Worm (Caenorhabditis elegans) whole organism, L3 larva: Measurements from ENCODE around the gene R04A9.9.

Experiments
- ZK546.5 ChIP-seq: sonication (generic microtip); optimal IDR thresholded peaks from 2 replicates; lab custom pipeline; 2017; ENCODE audit warnings: missing biosample characterization, missing genetic modification characterization
- ama-1 ChIP-seq: fragments of 150-350 bp; optimal IDR thresholded peaks from 2 replicates; lab custom pipeline; 2018
- ceh-16 ChIP-seq: sonication (generic microtip); optimal IDR thresholded peaks from 2 replicates; lab custom pipeline; 2017; ENCODE audit warnings: missing biosample characterization, missing genetic modification characterization
- ceh-28 ChIP-seq: fragments of 150-350 bp; optimal IDR thresholded peaks from 2 replicates; lab custom pipeline; 2014; ENCODE audit warnings: missing biosample characterization, missing genetic modification reagents, missing genetic modification characterization
- ceh-9 ChIP-seq: sonication (generic microtip); optimal IDR thresholded peaks from 2 replicates; lab custom pipeline; 2018; ENCODE audit warnings: missing biosample characterization, missing genetic modification characterization
- daf-12 ChIP-seq: fragments of 150-350 bp; optimal IDR thresholded peaks from 2 replicates; lab custom pipeline; 2014; ENCODE audit warnings: missing biosample characterization, missing genetic modification reagents, missing genetic modification characterization
- egl-27 ChIP-seq: sonication (generic microtip); optimal IDR thresholded peaks from 4 replicates; lab custom pipeline; 2017; ENCODE audit warnings: missing biosample characterization, missing genetic modification reagents, missing genetic modification characterization
- elt-1 ChIP-seq: fragments of 150-350 bp; optimal IDR thresholded peaks from 2 replicates; lab custom pipeline; 2014; ENCODE audit warnings: missing biosample characterization, missing genetic modification characterization
- elt-3 ChIP-seq, 3 experiments: fragments of 150-350 bp in 1 of 3; sonication (generic microtip) in 2 of 3; optimal IDR thresholded peaks; 2 replicates in 2 of 3; 4 replicates in 1 of 3; lab custom pipeline; 2014 to 2017; ENCODE audit warnings: missing biosample characterization in 3 of 3, missing genetic modification characterization in 3 of 3
- eor-1 ChIP-seq, 2 experiments: fragments of 150-350 bp; optimal IDR thresholded peaks; 2 replicates each; lab custom pipeline; 2014 to 2018; ENCODE audit warnings: missing biosample characterization in 2 of 2, missing genetic modification characterization in 2 of 2
- fkh-10 ChIP-seq: sonication (generic microtip); optimal IDR thresholded peaks from 2 replicates; lab custom pipeline; 2017; ENCODE audit warnings: missing biosample characterization, missing genetic modification reagents, missing genetic modification characterization
- fos-1 ChIP-seq: fragments of 150-350 bp; optimal IDR thresholded peaks from 2 replicates; lab custom pipeline; 2014; ENCODE audit warnings: missing biosample characterization, missing genetic modification characterization
- hmg-11 ChIP-seq: sonication (generic microtip); optimal IDR thresholded peaks from 2 replicates; lab custom pipeline; 2016; ENCODE audit warnings: missing genetic modification characterization, missing compliant biosample characterization
- lin-15B ChIP-seq: fragments of 150-350 bp; optimal IDR thresholded peaks from 2 replicates; lab custom pipeline; 2014; ENCODE audit warnings: missing biosample characterization, missing genetic modification characterization
- lsy-12 ChIP-seq: sonication (generic microtip); optimal IDR thresholded peaks from 2 replicates; lab custom pipeline; 2016; ENCODE audit warnings: mild to moderate bottlenecking, missing genetic modification characterization, missing compliant biosample characterization
- mdl-1 ChIP-seq: fragments of 150-350 bp; optimal IDR thresholded peaks from 2 replicates; lab custom pipeline; 2014; ENCODE audit warnings: missing biosample characterization, missing genetic modification characterization
- nhr-23 ChIP-seq: fragments of 150-350 bp; optimal IDR thresholded peaks from 2 replicates; lab custom pipeline; 2014; ENCODE audit warnings: missing biosample characterization, missing genetic modification reagents, missing genetic modification characterization
- nhr-237 ChIP-seq: fragments of 150-350 bp; optimal IDR thresholded peaks from 2 replicates; lab custom pipeline; 2014; ENCODE audit warnings: missing biosample characterization, missing genetic modification characterization
- nhr-25 ChIP-seq: sonication (generic microtip); optimal IDR thresholded peaks from 2 replicates; lab custom pipeline; 2017; ENCODE audit warnings: missing biosample characterization, missing genetic modification characterization
- nhr-43 ChIP-seq: sonication (generic microtip); optimal IDR thresholded peaks from 2 replicates; lab custom pipeline; 2016; ENCODE audit warnings: mild to moderate bottlenecking, missing genetic modification characterization, missing compliant biosample characterization; ENCODE audit not compliant: poor library complexity, severe bottlenecking
- nhr-76 ChIP-seq: fragments of 150-350 bp; sonication (generic microtip); optimal IDR thresholded peaks from 5 replicates; lab custom pipeline; 2014; ENCODE audit warnings: missing biosample characterization, missing genetic modification characterization
- nhr-77 ChIP-seq: fragments of 150-350 bp; optimal IDR thresholded peaks from 2 replicates; lab custom pipeline; 2014; ENCODE audit warnings: missing biosample characterization, missing genetic modification characterization
- pha-4 ChIP-seq: fragments of 150-350 bp; optimal IDR thresholded peaks from 2 replicates; lab custom pipeline; 2014; ENCODE audit warnings: missing biosample characterization, missing genetic modification reagents, missing genetic modification characterization
- sea-2 ChIP-seq: fragments of 150-350 bp; sonication (generic microtip); optimal IDR thresholded peaks from 4 replicates; lab custom pipeline; 2014; ENCODE audit warnings: missing biosample characterization, missing genetic modification reagents, missing genetic modification characterization
- snpc-4 ChIP-seq: fragments of 150-350 bp; optimal IDR thresholded peaks from 2 replicates; lab custom pipeline; 2014; ENCODE audit warnings: missing biosample characterization, missing genetic modification characterization
- unc-62 ChIP-seq: fragments of 150-350 bp; sonication (generic microtip); optimal IDR thresholded peaks from 4 replicates; lab custom pipeline; 2014; ENCODE audit warnings: missing biosample characterization, missing genetic modification reagents, missing genetic modification characterization
- zag-1 ChIP-seq: fragments of 150-350 bp; optimal IDR thresholded peaks from 2 replicates; lab custom pipeline; 2014; ENCODE audit warnings: missing biosample characterization, missing genetic modification characterization
- ztf-11 ChIP-seq: fragments of 150-350 bp; optimal IDR thresholded peaks from 2 replicates; lab custom pipeline; 2014; ENCODE audit warnings: missing biosample characterization, missing genetic modification characterization

R04A9.9 gene

DNA sequence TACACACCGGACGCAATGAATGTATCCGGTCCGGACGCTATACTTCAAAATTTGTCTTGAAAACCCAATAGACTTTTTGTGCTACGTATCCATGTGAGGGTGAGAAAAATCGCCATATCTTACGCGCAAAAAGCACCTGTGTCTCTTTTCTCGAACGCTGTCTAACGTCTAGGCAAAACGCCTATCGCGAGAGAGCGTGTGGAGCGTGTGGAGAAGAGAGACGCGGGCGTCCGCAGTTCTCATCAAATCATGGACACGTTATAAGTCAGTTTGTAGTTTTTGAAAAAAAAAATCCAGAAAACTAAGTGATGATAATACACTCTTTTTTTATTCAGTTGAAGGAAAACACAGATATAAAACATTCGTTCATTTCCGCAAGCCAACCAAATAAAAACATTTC lies 9.3 kb downstream of the R04A9.9 start:
- TF ChIP-seq pha-4 (tag; lab: Kevin White, UChicago) = peak; percentile 3
- no peak for TF ChIP-seq snpc-4 (tag; lab: Kevin White, UChicago)
- TF ChIP-seq hmg-11 (tag; lab: Kevin White, UChicago) = peak; percentile 56
- TF ChIP-seq nhr-23 (tag; lab: Kevin White, UChicago) = no peak
- TF ChIP-seq ceh-9 (tag; lab: Kevin White, UChicago) = no peak
- no peak for TF ChIP-seq zag-1 (tag; lab: Kevin White, UChicago)
- peak; percentile 1 for TF ChIP-seq lin-15B (tag; lab: Kevin White, UChicago)
- TF ChIP-seq elt-3 (tag; optimal IDR thresholded peaks at IDR 0.05; lab: Kevin White, UChicago) = no peak
- TF ChIP-seq lsy-12 (tag; lab: Kevin White, UChicago) = no peak
- no peak for TF ChIP-seq nhr-77 (tag; lab: Kevin White, UChicago)
- no peak for TF ChIP-seq ztf-11 (tag; lab: Kevin White, UChicago)
- TF ChIP-seq egl-27 = no peak
- no peak for TF ChIP-seq daf-12 (tag; lab: Kevin White, UChicago)
- no peak for TF ChIP-seq eor-1 (tag; optimal IDR thresholded peaks at IDR 0.05; lab: Kevin White, UChicago)

DNA sequence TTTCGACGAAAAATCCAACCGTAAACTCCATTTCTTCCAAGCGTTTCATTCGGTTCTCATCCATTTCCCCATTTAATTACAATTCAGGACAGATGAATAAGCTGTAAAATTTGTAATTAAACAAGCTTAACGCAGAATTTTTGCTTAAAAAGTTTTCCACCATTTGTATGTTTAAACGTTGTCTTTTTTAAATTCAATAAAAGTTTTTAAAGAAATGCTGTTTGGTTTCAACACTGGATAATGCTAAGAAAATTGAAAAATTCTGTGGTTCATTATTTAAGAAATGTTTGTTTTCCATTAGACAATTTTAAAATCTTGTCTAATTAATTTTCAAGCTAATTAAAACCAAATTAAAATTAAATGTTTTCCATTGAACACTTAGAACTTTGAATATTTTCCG lies 9.9 kb downstream of the R04A9.9 start, which contains the start of gene R04A9.3:
Gene R04A9.3, minus strand, starts transcription at position 101 of the 400 bp plus-strand sequence.
- TF ChIP-seq sea-2 (GFP tag; lab: Kevin White, UChicago) (no peak), hmg-11 (tag; lab: Kevin White, UChicago) (no peak), nhr-76 (no peak), unc-62 (GFP tag; lab: Kevin White, UChicago) (no peak), fkh-10 (GFP tag; lab: Kevin White, UChicago) (no peak), ZK546.5 (tag; lab: Kevin White, UChicago) (no peak)

DNA sequence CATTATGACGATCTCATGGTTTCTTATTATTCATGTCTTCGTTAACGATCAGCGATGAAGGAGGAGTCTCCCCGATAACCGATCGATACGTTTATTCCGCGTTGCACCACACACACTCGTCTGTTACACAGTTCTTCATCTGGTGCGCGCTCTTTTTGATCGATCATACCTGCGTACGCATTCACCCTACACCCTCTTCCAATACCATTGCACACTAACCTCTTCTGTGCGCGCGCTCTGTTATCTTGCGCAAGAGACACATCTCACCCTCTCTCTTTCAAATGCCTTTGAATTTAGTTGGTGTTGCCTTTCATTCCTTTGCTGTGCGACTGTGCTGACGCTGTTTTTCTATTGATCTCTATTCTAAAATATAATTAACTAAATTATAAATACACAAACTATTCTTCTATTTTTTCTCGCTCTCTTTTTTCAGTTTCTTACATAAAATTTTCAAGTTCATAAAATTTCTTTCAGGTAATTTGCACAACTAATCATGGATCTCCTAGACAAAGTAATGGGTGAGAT lies 18.5 kb downstream of the R04A9.9 start, which contains the start of gene nrde-3:
Gene nrde-3, plus strand, starts transcription at position 475 of the 525 bp plus-strand sequence.
- no peak for TF ChIP-seq fos-1 (tag; lab: Kevin White, UChicago)
- no peak for TF ChIP-seq nhr-25 (tag; lab: Kevin White, UChicago)
- no peak for TF ChIP-seq eor-1 (tag; optimal IDR thresholded peaks at IDR 0.05; lab: Kevin White, UChicago)
- no peak for TF ChIP-seq nhr-76
- TF ChIP-seq hmg-11 (tag; lab: Kevin White, UChicago) = no peak
- no peak for TF ChIP-seq fkh-10 (GFP tag; lab: Kevin White, UChicago)
- TF ChIP-seq ZK546.5 (tag; lab: Kevin White, UChicago) = no peak
- TF ChIP-seq nhr-237 = no peak
- TF ChIP-seq ama-1 = no peak
- TF ChIP-seq nhr-43 (tag; lab: Kevin White, UChicago) = no peak

DNA sequence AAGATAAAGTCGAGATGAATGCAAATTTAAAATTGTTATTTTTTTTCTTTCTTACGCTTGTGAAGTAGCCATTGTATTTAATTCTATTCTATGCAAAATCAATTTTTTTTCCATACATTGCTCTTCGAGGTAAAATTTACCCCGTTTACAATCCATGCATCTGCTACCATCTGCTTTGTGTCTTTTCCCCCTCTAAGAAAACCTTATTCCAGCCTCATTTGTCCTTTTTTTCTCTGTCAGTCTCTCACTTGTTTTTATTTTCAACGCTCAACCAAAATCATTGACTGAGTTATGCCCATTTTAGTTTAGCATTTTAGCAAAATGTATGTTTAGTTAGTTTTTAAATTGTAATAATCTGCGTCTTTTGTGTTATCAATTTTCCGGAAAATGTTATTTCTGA lies 20.4 kb downstream of the R04A9.9 start:
- TF ChIP-seq hmg-11 (tag; lab: Kevin White, UChicago) (peak; percentile 55), ceh-16 (no peak)

DNA sequence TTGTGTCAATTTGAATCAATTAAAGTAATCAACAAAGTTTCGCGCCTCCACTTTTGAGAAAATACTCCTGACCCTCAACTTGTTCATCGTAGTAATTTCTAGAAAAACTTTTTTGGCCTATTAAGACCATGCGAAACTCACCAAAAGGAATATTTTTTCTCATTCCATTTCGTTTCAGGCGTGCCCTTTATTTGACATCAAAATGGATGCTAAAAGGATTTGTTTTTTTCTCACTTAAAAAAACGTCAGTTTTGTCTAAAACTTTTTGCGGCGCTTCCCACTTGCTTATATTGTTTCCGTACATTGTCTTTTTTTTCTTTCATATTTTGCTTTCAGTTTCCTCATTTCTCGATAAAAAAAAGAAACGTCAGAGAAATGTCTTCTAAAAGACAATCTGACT lies 29.9 kb downstream of the R04A9.9 start, which contains the start of gene C04E7.5:
Gene C04E7.5, plus strand, starts transcription at position 301 of the 400 bp plus-strand sequence.
- TF ChIP-seq nhr-237 = no peak
- TF ChIP-seq nhr-25 (tag; lab: Kevin White, UChicago) = no peak
- TF ChIP-seq mdl-1 (tag; lab: Kevin White, UChicago) = no peak
- TF ChIP-seq elt-3 (tag; optimal IDR thresholded peaks at IDR 0.05; lab: Kevin White, UChicago) = no peak
- TF ChIP-seq ceh-28 = no peak
- no peak for TF ChIP-seq nhr-77 (tag; lab: Kevin White, UChicago)
- TF ChIP-seq ceh-9 (tag; lab: Kevin White, UChicago) = no peak

DNA sequence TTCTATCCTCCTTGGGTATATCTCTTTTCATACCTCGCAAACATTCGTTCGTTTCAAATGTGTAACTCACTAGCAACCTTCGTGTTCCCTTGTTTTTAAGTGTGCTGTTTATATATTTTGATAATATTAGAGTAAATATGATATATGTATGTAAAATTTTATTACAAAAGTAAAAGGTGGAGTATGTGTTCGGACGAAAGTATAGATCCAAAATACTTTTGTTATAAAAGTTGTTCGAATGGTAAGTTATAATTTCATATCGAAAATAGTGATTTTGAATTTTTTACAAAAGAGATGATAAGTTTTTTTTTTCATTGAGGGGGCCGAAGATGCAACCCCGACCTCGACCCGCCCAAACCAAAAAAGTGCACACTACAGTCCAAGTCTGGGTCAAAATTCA lies 32.6 kb downstream of the R04A9.9 start, which contains the start of gene C04E7.1:
Gene C04E7.1, plus strand, starts transcription at position 301 of the 400 bp plus-strand sequence.
- no peak for TF ChIP-seq ceh-28
- no peak for TF ChIP-seq daf-12 (tag; lab: Kevin White, UChicago)
- no peak for TF ChIP-seq nhr-77 (tag; lab: Kevin White, UChicago)
- no peak for TF ChIP-seq elt-1 (tag; lab: Kevin White, UChicago)
- TF ChIP-seq, all 47 proteins: peak for 0
